Fruit fly (Drosophila melanogaster) whole organism, embryonic: ENCODE results near the gene CG11634.

Experiments
- B-H1 ChIP-seq: fragments of 200-800 bp; sonication (Bioruptor generic); IDR thresholded peaks from 3 replicates; pipeline ENCODE4 v1.3.6; 2022; ENCODE audit warnings: missing biosample characterization, missing genetic modification characterization
- Bteb2 ChIP-seq: fragments of 200-800 bp; sonication (Bioruptor generic); optimal IDR thresholded peaks from 2 replicates; lab custom pipeline; 2016; ENCODE audit warnings: missing biosample characterization, missing genetic modification characterization
- CG12391 ChIP-seq: fragments of 200-800 bp; sonication (Bioruptor generic); optimal IDR thresholded peaks from 3 replicates; lab custom pipeline; 2018; ENCODE audit warnings: missing biosample characterization, mild to moderate bottlenecking, missing genetic modification characterization, moderate library complexity
- CG13424 ChIP-seq: fragments of 200-800 bp; sonication (Bioruptor generic); optimal IDR thresholded peaks from 2 replicates; lab custom pipeline; 2019; ENCODE audit warnings: missing biosample characterization, mild to moderate bottlenecking, missing genetic modification characterization, moderate library complexity
- CG13624 ChIP-seq: fragments of 200-800 bp; sonication (Bioruptor generic); optimal IDR thresholded peaks from 2 replicates; lab custom pipeline; 2016; ENCODE audit warnings: missing biosample characterization, missing genetic modification characterization
- CG14965 ChIP-seq: fragments of 200-800 bp; sonication (Bioruptor generic); optimal IDR thresholded peaks from 2 replicates; lab custom pipeline; 2016; ENCODE audit warnings: missing biosample characterization, missing genetic modification characterization, borderline replicate concordance
- CG15601 ChIP-seq: fragments of 200-800 bp; sonication (Bioruptor generic); optimal IDR thresholded peaks from 3 replicates; lab custom pipeline; 2019; ENCODE audit warnings: missing biosample characterization, mild to moderate bottlenecking, missing genetic modification characterization, moderate library complexity
- CG15696 ChIP-seq: fragments of 200-800 bp; sonication (Bioruptor generic); optimal IDR thresholded peaks from 2 replicates; lab custom pipeline; 2019; ENCODE audit warnings: missing biosample characterization, mild to moderate bottlenecking, missing genetic modification characterization, moderate library complexity
- CG18011 ChIP-seq: fragments of 200-800 bp; sonication (Bioruptor generic); optimal IDR thresholded peaks from 2 replicates; lab custom pipeline; 2017; ENCODE audit warnings: missing biosample characterization, missing genetic modification characterization, mild to moderate bottlenecking, moderate library complexity, missing genotype
- CG2120 ChIP-seq: fragments of 200-800 bp; sonication (Bioruptor generic); optimal IDR thresholded peaks from 3 replicates; lab custom pipeline; 2016; ENCODE audit warnings: missing biosample characterization, missing genetic modification characterization
- CG3163 ChIP-seq: fragments of 200-800 bp; sonication (Bioruptor generic); optimal IDR thresholded peaks from 3 replicates; lab custom pipeline; 2016; ENCODE audit warnings: missing biosample characterization, missing genetic modification characterization
- CG4328 ChIP-seq: fragments of 200-800 bp; sonication (Bioruptor generic); optimal IDR thresholded peaks from 3 replicates; lab custom pipeline; 2017; ENCODE audit warnings: missing biosample characterization, missing genetic modification reagents, missing genetic modification characterization
- CG5953 ChIP-seq: fragments of 200-800 bp; sonication (Bioruptor generic); IDR thresholded peaks from 2 replicates; pipeline ENCODE4 v1.3.6; 2022; ENCODE audit warnings: missing biosample characterization, missing genetic modification characterization
- CG6654 ChIP-seq: fragments of 200-800 bp; sonication (Bioruptor generic); optimal IDR thresholded peaks from 2 replicates; lab custom pipeline; 2017; ENCODE audit warnings: missing biosample characterization, mild to moderate bottlenecking, missing genetic modification characterization
- CG8290 ChIP-seq, 3 experiments: fragments of 200-800 bp; sonication (Bioruptor generic); optimal IDR thresholded peaks; 2 replicates each; lab custom pipeline; 2016 to 2019; ENCODE audit warnings: missing biosample characterization in 3 of 3, missing genetic modification characterization in 3 of 3, mild to moderate bottlenecking in 2 of 3, moderate library complexity in 1 of 3
- CG9437 ChIP-seq: fragments of 200-800 bp; sonication (Bioruptor generic); optimal IDR thresholded peaks from 2 replicates; lab custom pipeline; 2018; ENCODE audit warnings: missing biosample characterization, mild to moderate bottlenecking, missing genetic modification characterization
- Dek ChIP-seq: fragments of 200-800 bp; sonication (Bioruptor generic); optimal IDR thresholded peaks from 3 replicates; lab custom pipeline; 2019; ENCODE audit warnings: missing biosample characterization, mild to moderate bottlenecking, missing genetic modification characterization, moderate library complexity
- Dip3 ChIP-seq: fragments of 200-800 bp; sonication (Bioruptor generic); optimal IDR thresholded peaks from 3 replicates; lab custom pipeline; 2016; ENCODE audit warnings: missing biosample characterization, missing genetic modification characterization
- Fer2 ChIP-seq: fragments of 200-800 bp; sonication (Bioruptor generic); optimal IDR thresholded peaks from 2 replicates; lab custom pipeline; 2018; ENCODE audit warnings: missing biosample characterization, mild to moderate bottlenecking, missing genetic modification characterization, moderate library complexity
- HHEX ChIP-seq: fragments of 200-800 bp; sonication (Bioruptor generic); optimal IDR thresholded peaks from 3 replicates; lab custom pipeline; 2017; ENCODE audit warnings: missing biosample characterization, mild to moderate bottlenecking, missing genetic modification characterization, missing genetic modification reagents
- HLH4C ChIP-seq: fragments of 200-800 bp; sonication (Bioruptor generic); IDR thresholded peaks from 3 replicates; pipeline ENCODE4 v1.3.6; 2022; ENCODE audit warnings: missing biosample characterization, missing genetic modification characterization; ENCODE audit not compliant: partially characterized antibody
- Hmx ChIP-seq: fragments of 200-800 bp; sonication (Bioruptor generic); optimal IDR thresholded peaks from 2 replicates; lab custom pipeline; 2016; ENCODE audit warnings: missing biosample characterization, missing genetic modification characterization
- MTF-1 ChIP-seq: fragments of 200-800 bp; sonication (Bioruptor generic); optimal IDR thresholded peaks from 2 replicates; lab custom pipeline; 2018; ENCODE audit warnings: missing biosample characterization, mild to moderate bottlenecking, missing genetic modification characterization, borderline replicate concordance
- Mrtf ChIP-seq: fragments of 200-800 bp; sonication (Bioruptor generic); IDR thresholded peaks from 3 replicates; pipeline ENCODE4 v1.3.6; 2022; ENCODE audit warnings: missing biosample characterization, missing genetic modification characterization
- Rx ChIP-seq: fragments of 200-800 bp; sonication (Bioruptor generic); IDR thresholded peaks from 2 replicates; pipeline ENCODE4 v1.3.6; 2022; ENCODE audit warnings: missing biosample characterization, missing genetic modification characterization
- Trl ChIP-seq, 3 experiments: fragments of >200 bp in 2 of 3; fragments of 200-800 bp in 1 of 3; sonication (Bioruptor generic) in 1 of 3; optimal IDR thresholded peaks; 2 replicates in 1 of 3; 3 replicates in 2 of 3; lab custom pipeline; 2016 to 2017; ENCODE audit warnings: missing biosample characterization in 1 of 3, missing genetic modification characterization in 1 of 3
- Xbp1 ChIP-seq: fragments of 200-800 bp; sonication (Bioruptor generic); optimal IDR thresholded peaks from 3 replicates; lab custom pipeline; 2016; ENCODE audit warnings: missing biosample characterization, mild to moderate bottlenecking, missing genetic modification characterization
- aop ChIP-seq: fragments of 200-800 bp; sonication (Bioruptor generic); IDR thresholded peaks from 2 replicates; pipeline ENCODE4 v1.3.6; 2022; ENCODE audit warnings: missing biosample characterization, missing genetic modification characterization
- cas ChIP-seq: fragments of 200-800 bp; sonication (Bioruptor generic); IDR thresholded peaks from 2 replicates; pipeline ENCODE4 v1.3.6; 2022; ENCODE audit warnings: missing biosample characterization, missing genetic modification characterization
- cato ChIP-seq: fragments of 200-800 bp; sonication (Bioruptor generic); optimal IDR thresholded peaks from 2 replicates; lab custom pipeline; 2016; ENCODE audit warnings: missing biosample characterization, missing genetic modification characterization, borderline replicate concordance
- cg ChIP-seq: fragments of 200-800 bp; sonication (Bioruptor generic); optimal IDR thresholded peaks from 3 replicates; lab custom pipeline; 2019; ENCODE audit warnings: missing biosample characterization, mild to moderate bottlenecking, missing genetic modification characterization, moderate library complexity
- disco-r ChIP-seq: fragments of 200-800 bp; sonication (Bioruptor generic); optimal IDR thresholded peaks from 2 replicates; lab custom pipeline; 2016; ENCODE audit warnings: missing biosample characterization, missing genetic modification characterization
- dmrt99B ChIP-seq: fragments of 200-800 bp; sonication (Bioruptor generic); optimal IDR thresholded peaks from 2 replicates; lab custom pipeline; 2018; ENCODE audit warnings: missing biosample characterization, mild to moderate bottlenecking, missing genetic modification characterization, moderate library complexity
- fd96Cb ChIP-seq: fragments of 200-800 bp; sonication (Bioruptor generic); optimal IDR thresholded peaks from 2 replicates; lab custom pipeline; 2018; ENCODE audit warnings: missing biosample characterization, mild to moderate bottlenecking, missing genetic modification characterization, moderate library complexity
- ftz-f1 ChIP-seq: fragments of 200-800 bp; sonication (Bioruptor generic); optimal IDR thresholded peaks from 2 replicates; lab custom pipeline; 2016; ENCODE audit warnings: missing biosample characterization, missing genetic modification characterization
- gcm ChIP-seq: fragments of 200-800 bp; sonication (Bioruptor generic); optimal IDR thresholded peaks from 2 replicates; lab custom pipeline; 2019; ENCODE audit warnings: missing biosample characterization, mild to moderate bottlenecking, missing genetic modification characterization, moderate library complexity
- grau ChIP-seq: fragments of 200-800 bp; optimal IDR thresholded peaks from 3 replicates; lab custom pipeline; 2019; ENCODE audit warnings: missing biosample characterization, mild to moderate bottlenecking, missing genetic modification characterization, moderate library complexity
- hth ChIP-seq: fragments of >200 bp; optimal IDR thresholded peaks from 2 replicates; lab custom pipeline; 2017; ENCODE audit warnings: inconsistent platforms
- kah ChIP-seq: fragments of 200-800 bp; sonication (Bioruptor generic); optimal IDR thresholded peaks from 2 replicates; lab custom pipeline; 2018; ENCODE audit warnings: missing biosample characterization, mild to moderate bottlenecking, missing genetic modification characterization
- nerfin-1 ChIP-seq: fragments of 200-800 bp; sonication (Bioruptor generic); optimal IDR thresholded peaks from 3 replicates; lab custom pipeline; 2019; ENCODE audit warnings: missing biosample characterization, mild to moderate bottlenecking, missing genetic modification characterization, moderate library complexity
- otp ChIP-seq: fragments of 200-800 bp; sonication (Bioruptor generic); IDR thresholded peaks from 3 replicates; pipeline ENCODE4, ENCODE4 v1.3.6; 2022; ENCODE audit warnings: missing biosample characterization, missing genetic modification characterization
- pnt ChIP-seq: fragments of 200-800 bp; sonication (Bioruptor generic); optimal IDR thresholded peaks from 3 replicates; lab custom pipeline; 2016; ENCODE audit warnings: missing biosample characterization, missing genetic modification characterization
- repo ChIP-seq: fragments of 200-800 bp; sonication (Bioruptor generic); optimal IDR thresholded peaks from 2 replicates; lab custom pipeline; 2016; ENCODE audit warnings: missing biosample characterization, missing genetic modification characterization
- sens-2 ChIP-seq: fragments of 200-800 bp; sonication (Bioruptor generic); IDR thresholded peaks from 2 replicates; pipeline ENCODE4 v1.3.6; 2022; ENCODE audit warnings: missing biosample characterization, missing genetic modification characterization
- vfl ChIP-seq: fragments of 200-800 bp; sonication (Bioruptor generic); optimal IDR thresholded peaks from 2 replicates; lab custom pipeline; 2016; ENCODE audit warnings: missing biosample characterization, missing genetic modification characterization
- wek ChIP-seq: fragments of 200-800 bp; sonication (Bioruptor generic); optimal IDR thresholded peaks from 3 replicates; lab custom pipeline; 2018; ENCODE audit warnings: missing biosample characterization, mild to moderate bottlenecking, missing genetic modification characterization, moderate library complexity
- zfh2 ChIP-seq: fragments of 200-800 bp; sonication (Bioruptor generic); optimal IDR thresholded peaks from 2 replicates; lab custom pipeline; 2016; ENCODE audit warnings: missing biosample characterization, missing genetic modification characterization

The CG11634 gene

DNA sequence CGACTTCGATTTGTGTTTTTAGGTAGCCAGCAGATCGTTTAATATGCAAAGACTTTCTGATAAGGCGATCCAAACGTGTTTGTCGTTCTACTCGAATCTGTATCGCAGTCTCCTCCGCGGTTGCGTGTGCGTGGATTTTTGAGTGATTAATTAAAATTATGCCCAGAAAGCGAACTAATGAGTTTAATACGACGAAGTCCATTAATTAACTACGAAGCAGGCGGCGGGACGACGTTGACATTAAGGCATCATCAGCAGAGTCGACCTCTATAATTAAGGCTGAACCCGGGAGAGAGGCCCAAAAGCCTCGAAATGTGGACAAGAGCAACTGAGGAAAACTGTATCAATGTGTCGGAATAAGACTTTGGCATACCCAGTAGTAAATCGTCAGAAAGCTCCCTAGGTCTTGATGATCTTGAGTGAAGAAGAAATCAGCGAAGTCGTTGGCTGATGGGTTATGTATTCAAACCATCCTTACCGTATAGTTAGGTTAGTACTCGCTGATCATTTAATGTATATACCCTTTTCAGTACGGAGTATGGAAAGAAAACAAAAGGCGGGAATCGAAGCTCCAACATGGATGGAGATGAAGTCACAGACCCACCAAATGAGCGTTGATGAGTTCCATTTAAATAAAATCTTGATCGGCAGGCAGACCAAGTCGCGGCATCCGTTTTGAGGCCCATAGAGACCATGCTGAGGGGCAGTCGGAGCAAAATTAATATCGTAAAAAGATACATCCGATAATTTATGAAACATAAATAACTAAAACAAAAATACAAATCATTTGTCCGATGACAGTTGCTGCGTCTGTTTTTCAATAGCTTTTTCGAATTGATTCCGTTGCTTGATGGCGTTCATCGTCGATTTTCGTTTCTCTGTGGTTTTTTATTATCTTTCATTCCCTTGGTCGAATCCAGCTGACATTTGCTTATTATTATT lies 48.8 kb upstream of the CG11634 start (continued):
- TF ChIP-seq CG8290 (GFP tag; optimal IDR thresholded peaks at IDR 0.05; lab: Kevin White, UChicago) (peak; percentile 90), CG8290 (tag; optimal IDR thresholded peaks at IDR 0.05; lab: Kevin White, UChicago) (peak; percentile 32 to 96), CG2120 (GFP tag; lab: Kevin White, UChicago) (peak; percentile 91), cato (GFP tag; lab: Kevin White, UChicago) (peak; percentile 73), Rx (GFP tag; lab: Robert Waterston, UW) (peak; percentile 81), zfh2 (GFP tag; lab: Kevin White, UChicago) (peak; percentile 88), CG4328 (GFP tag; lab: Kevin White, UChicago) (no peak), gcm (GFP tag; lab: Kevin White, UChicago) (peak; percentile 84), repo (GFP tag; lab: Kevin White, UChicago) (peak; percentile 91), CG15601 (tag; lab: Kevin White, UChicago) (peak; percentile 93), otp (GFP tag; lab: Robert Waterston, UW) (peak; percentile 93), MTF-1 (GFP tag; lab: Kevin White, UChicago) (peak; percentile 84), ftz-f1 (no peak), vfl (GFP tag; lab: Kevin White, UChicago) (peak; percentile 83), Dip3 (GFP tag; lab: Kevin White, UChicago) (peak; percentile 90), HHEX (GFP tag; lab: Kevin White, UChicago) (peak; percentile 89), CG18011 (peak; percentile 54), Xbp1 (GFP tag; lab: Kevin White, UChicago) (peak; percentile 93), fd96Cb (tag; lab: Kevin White, UChicago) (peak; percentile 95), CG15696 (tag; lab: Kevin White, UChicago) (peak; percentile 64), kah (peak; percentile 75), Bteb2 (peak; percentile 77), pnt (GFP tag; lab: Kevin White, UChicago) (peak; percentile 94), cas (GFP tag; lab: Robert Waterston, UW) (peak; percentile 45; the same call in 1 of the 2 replicates), CG13424 (tag; lab: Kevin White, UChicago) (peak; percentile 92), nerfin-1 (tag; lab: Kevin White, UChicago) (peak; percentile 88), Mrtf (GFP tag; lab: Robert Waterston, UW) (peak; percentile 93), CG13624 (GFP tag; lab: Kevin White, UChicago) (peak; percentile 91), CG14965 (GFP tag; lab: Kevin White, UChicago) (peak; percentile 69), B-H1 (GFP tag; lab: Robert Waterston, UW) (peak; percentile 82), CG6654 (GFP tag; lab: Kevin White, UChicago) (peak; percentile 75), aop (GFP tag; lab: Robert Waterston, UW) (peak; percentile 65; the same call in 1 of the 2 replicates), wek (GFP tag; lab: Kevin White, UChicago) (peak; percentile 63), Dek (no peak), grau (tag; lab: Kevin White, UChicago) (peak; percentile 92), Trl (optimal IDR thresholded peaks at IDR 0.05; lab: Kevin White, UChicago) (no peak), Trl (GFP tag; optimal IDR thresholded peaks at IDR 0.05; lab: Kevin White, UChicago) (peak; percentile 93), hth (lab: Kevin White, UChicago) (no peak), CG3163 (GFP tag; lab: Kevin White, UChicago) (peak; percentile 76), cg (no peak), dmrt99B (tag; lab: Kevin White, UChicago) (peak; percentile 96), disco-r (GFP tag; lab: Kevin White, UChicago) (peak; percentile 81), CG5953 (GFP tag; lab: Robert Waterston, UW) (peak; percentile 87), CG9437 (GFP tag; lab: Kevin White, UChicago) (peak; percentile 78), sens-2 (GFP tag; lab: Robert Waterston, UW) (peak; percentile 82), Hmx (peak; percentile 62), HLH4C (no peak), CG12391 (tag; lab: Kevin White, UChicago) (peak; percentile 93), Fer2 (tag; lab: Kevin White, UChicago) (peak; percentile 44)
